Fruit fly (Drosophila melanogaster): ENCODE data around the gene CG1503.

DNA sequence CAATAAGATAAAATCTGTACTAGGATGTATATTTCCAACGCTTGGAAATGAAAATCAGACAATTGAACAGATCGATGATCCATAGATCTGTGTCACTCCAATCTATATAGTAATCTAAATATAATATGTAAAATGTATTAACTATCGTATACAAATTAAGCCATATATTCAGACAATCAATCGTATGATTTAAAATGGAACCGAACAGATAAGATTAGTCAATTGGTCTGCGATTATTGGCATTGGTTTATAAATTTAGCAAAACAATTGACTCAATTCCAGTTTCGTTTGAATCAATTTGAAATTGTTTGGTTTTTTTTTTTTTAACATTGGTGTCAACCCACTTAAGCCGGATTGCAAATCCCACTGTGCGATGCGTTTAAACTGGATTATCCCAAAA is 38.3 kb downstream of the CG1503 start:
- TF ChIP-seq cnc (optimal IDR thresholded peaks at IDR 0.05) (no peak), Hr96 (GFP tag; optimal IDR thresholded peaks at IDR 0.05) (no peak), CG14711 (tag; optimal IDR thresholded peaks at IDR 0.05) (no peak), bab1 (GFP tag; optimal IDR thresholded peaks at IDR 0.05) (no peak), CG1620 (GFP tag; optimal IDR thresholded peaks at IDR 0.05) (no peak), Mnt (GFP tag; optimal IDR thresholded peaks at IDR 0.05) (no peak), pad (GFP tag; optimal IDR thresholded peaks at IDR 0.05) (peak; percentile 5), kay (GFP tag; ENCODE audit: borderline replicate concordance) (no peak), CG11617 (GFP tag; optimal IDR thresholded peaks at IDR 0.05) (no peak), toe (GFP tag; optimal IDR thresholded peaks at IDR 0.05) (no peak), cic (GFP tag; optimal IDR thresholded peaks at IDR 0.05) (no peak), Clk (GFP tag; optimal IDR thresholded peaks at IDR 0.05) (no peak)
